Fruit fly (Drosophila melanogaster): ENCODE data around the gene Cyp12e1.
A peak's percentile ranks its signal among the peaks of the same experiment; 100 is the strongest.

Cyp12e1 gene

DNA sequence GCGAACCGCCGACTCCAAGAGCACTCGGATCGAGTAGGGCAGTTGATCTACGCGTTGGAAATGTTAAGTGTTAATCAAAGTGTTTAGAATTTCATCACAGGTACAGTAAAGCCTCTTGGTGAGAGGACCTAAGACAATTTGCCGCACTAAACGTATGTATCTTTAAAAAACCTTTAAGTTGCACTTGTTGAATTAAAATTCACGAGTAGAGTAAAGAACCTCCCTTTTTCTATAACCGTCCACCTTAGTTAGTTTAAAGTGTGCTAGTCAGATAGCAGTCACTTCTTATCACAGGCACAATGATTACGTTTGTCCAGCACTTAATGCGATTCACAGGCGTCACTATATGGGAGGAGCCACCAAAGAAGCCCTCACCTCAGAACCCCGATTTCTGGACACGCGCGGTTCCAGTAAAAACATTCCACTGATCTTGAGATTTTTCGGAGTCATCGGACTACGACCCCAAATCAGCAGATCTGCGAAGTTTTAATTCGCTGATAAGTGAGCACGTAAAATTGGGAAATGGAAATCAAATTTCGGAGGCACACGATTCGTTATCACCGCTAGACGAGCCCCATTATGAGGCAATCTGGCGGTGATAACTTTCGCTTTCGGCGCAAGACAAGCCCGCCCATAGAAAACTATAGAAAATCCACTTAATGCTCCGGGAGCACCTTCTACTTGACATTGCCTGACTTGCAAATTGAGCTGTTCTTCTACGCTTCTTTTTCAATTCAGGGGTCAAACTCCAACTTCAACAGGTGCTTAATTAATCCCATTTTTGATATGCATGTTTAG is 22.6 kb upstream of the Cyp12e1 start (continued):
- TF ChIP-seq toy (GFP tag; IDR thresholded peaks at IDR 0.05) (no peak), CG4820 (GFP tag; optimal IDR thresholded peaks at IDR 0.05) (peak; percentile 14), lbe (GFP tag; optimal IDR thresholded peaks at IDR 0.05) (peak; percentile 74), CG14014 (GFP tag; IDR thresholded peaks at IDR 0.05) (no peak), CG31388 (GFP tag; optimal IDR thresholded peaks at IDR 0.05) (no peak), Drgx (GFP tag; IDR thresholded peaks at IDR 0.05) (peak; percentile 68), CG18262 (tag; optimal IDR thresholded peaks at IDR 0.05) (no peak), dpn (GFP tag; optimal IDR thresholded peaks at IDR 0.05) (peak in 1 of 2 experiments; percentile 60), ERR (GFP tag; optimal IDR thresholded peaks at IDR 0.05) (peak; percentile 24), Taf1 (GFP tag; IDR thresholded peaks at IDR 0.05) (peak; percentile 84), CG12104 (GFP tag; optimal IDR thresholded peaks at IDR 0.05) (no peak), bcd (GFP tag; optimal IDR thresholded peaks at IDR 0.05) (peak; percentile 50), Dip3 (GFP tag; optimal IDR thresholded peaks at IDR 0.05) (peak; percentile 8), CG17912 (GFP tag; optimal IDR thresholded peaks at IDR 0.05) (no peak), Blimp-1 (GFP tag; optimal IDR thresholded peaks at IDR 0.05) (peak; percentile 79), CG12155 (GFP tag; optimal IDR thresholded peaks at IDR 0.05) (no peak), CG18476 (GFP tag; optimal IDR thresholded peaks at IDR 0.05) (no peak), Kr (GFP tag; optimal IDR thresholded peaks at IDR 0.05) (no peak), CG7556 (GFP tag; optimal IDR thresholded peaks at IDR 0.05) (peak; percentile 7), H15 (GFP tag; IDR thresholded peaks at IDR 0.05) (0 out of 3 replicates have a peak, but pooled peaks have one; percentile 18), CG11085 (GFP tag; IDR thresholded peaks at IDR 0.05) (peak; percentile 64; the same call in 1 of the 2 replicates), CG6689 (GFP tag; IDR thresholded peaks at IDR 0.05) (peak; percentile 55; the same call in 1 of the 2 replicates), B-H1 (GFP tag; IDR thresholded peaks at IDR 0.05) (peak; percentile 47; the same call in 2 of the 3 replicates), CG1647 (GFP tag; optimal IDR thresholded peaks at IDR 0.05) (no peak), CG17361 (GFP tag; IDR thresholded peaks at IDR 0.05) (peak; percentile 38; the same call in 1 of the 3 replicates), CG5180 (GFP tag; optimal IDR thresholded peaks at IDR 0.05) (peak; percentile 6), CG4404 (GFP tag; IDR thresholded peaks at IDR 0.05) (peak; percentile 42; the same call in 1 of the 2 replicates), zfh2 (GFP tag; optimal IDR thresholded peaks at IDR 0.05) (peak; percentile 52), CG15011 (GFP tag; optimal IDR thresholded peaks at IDR 0.05) (no peak), Ets65A (GFP tag) (peak; percentile 84), bab2 (GFP tag; optimal IDR thresholded peaks at IDR 0.05) (peak; percentile 41), CG9215 (GFP tag; IDR thresholded peaks at IDR 0.05) (peak; percentile 40; the same call in 1 of the 2 replicates), CG2120 (GFP tag; optimal IDR thresholded peaks at IDR 0.05) (peak; percentile 62), vvl (GFP tag; IDR thresholded peaks at IDR 0.05) (peak; percentile 70), Meics (GFP tag; optimal IDR thresholded peaks at IDR 0.05) (peak; percentile 72), Ravus (GFP tag; IDR thresholded peaks at IDR 0.05) (peak; percentile 15; the same call in 1 of the 2 replicates), Dek (tag; optimal IDR thresholded peaks at IDR 0.05) (peak; percentile 65), Gug (GFP tag; IDR thresholded peaks at IDR 0.05) (peak; percentile 53; the same call in 2 of the 4 replicates), CG4730 (GFP tag; IDR thresholded peaks at IDR 0.05) (peak; percentile 73), vfl (GFP tag; optimal IDR thresholded peaks at IDR 0.05) (no peak), Atf6 (GFP tag; IDR thresholded peaks at IDR 0.05) (0 out of 2 replicates have a peak, but pooled peaks have one; percentile 36), CG2678 (tag; optimal IDR thresholded peaks at IDR 0.05) (no peak), Pdp1 (GFP tag; optimal IDR thresholded peaks at IDR 0.05) (peak; percentile 52 to 55), CG14050 (GFP tag; IDR thresholded peaks at IDR 0.05) (no peak), pan (optimal IDR thresholded peaks at IDR 0.05) (no peak), pan (GFP tag; optimal IDR thresholded peaks at IDR 0.05 in 1 of 2, IDR thresholded peaks at IDR 0.05 in 1 of 2) (peak in 1 of 2 experiments; percentile 55), ac (GFP tag; optimal IDR thresholded peaks at IDR 0.05) (no peak), D19B (GFP tag; optimal IDR thresholded peaks at IDR 0.05) (peak; percentile 21), CG34376 (GFP tag; optimal IDR thresholded peaks at IDR 0.05) (peak; percentile 92), lmd (GFP tag; IDR thresholded peaks at IDR 0.05) (peak; percentile 59; the same call in 1 of the 2 replicates)

All from whole organism, embryonic.